Fruit fly (Drosophila melanogaster) S2 (cell line): ENCODE data around the gene CG3769.

ENCODE experiments used
- CG8478 ChIP-seq: fragments of >200 bp; optimal IDR thresholded peaks from 2 replicates; lab custom pipeline; 2018
- CTCF ChIP-seq, 2 experiments: fragments of >200 bp; optimal IDR thresholded peaks; 2 replicates each; lab custom pipeline; 2018

dm6 chr2L:9454369-9455054 lies 19.3 kb downstream of the CG3769 start:
- TF ChIP-seq CG8478 (lab: Kevin White, UChicago): no peak
- no peak for TF ChIP-seq CTCF (optimal IDR thresholded peaks at IDR 0.05; lab: Kevin White, UChicago)
